Worm (Caenorhabditis elegans) whole organism, L4/young adult: ENCODE results near the gene nspc-18.

ENCODE experiments used
- W03F9.2 ChIP-seq: fragments of 150-350 bp; optimal IDR thresholded peaks from 2 replicates; lab custom pipeline; 2014; ENCODE audit warnings: missing biosample characterization, missing genetic modification characterization
- him-1 ChIP-seq: sonication (generic microtip); optimal IDR thresholded peaks from 2 replicates; lab custom pipeline; 2016; ENCODE audit warnings: missing genotype, missing genetic modification reagents, missing genetic modification characterization, missing compliant biosample characterization

- TF ChIP-seq W03F9.2 (no peak), him-1 (tag; lab: Kevin White, UChicago) (no peak)
Measured at ce11 chrX:14565245-14565644, 37.8 kb upstream of the nspc-18 start.
